Worm (Caenorhabditis elegans) whole organism, late embryonic: Measurements from ENCODE around the gene nhr-256.

Experiments used
- C38D4.7 ChIP-seq: fragments of 200-800 bp; sonication (Bioruptor generic); optimal IDR thresholded peaks from 2 replicates; lab custom pipeline; 2018; ENCODE audit warnings: mild to moderate bottlenecking, missing genetic modification characterization, moderate library complexity, missing compliant biosample characterization
- ceh-18 ChIP-seq: sonication (generic microtip); optimal IDR thresholded peaks from 2 replicates; lab custom pipeline; 2016; ENCODE audit warnings: missing genetic modification characterization, missing compliant biosample characterization
- ceh-19 ChIP-seq: fragments of 200-800 bp; sonication (Bioruptor generic); optimal IDR thresholded peaks from 2 replicates; lab custom pipeline; 2018; ENCODE audit warnings: mild to moderate bottlenecking, missing genetic modification characterization, missing compliant biosample characterization
- ceh-45 ChIP-seq: fragments of 200-800 bp; sonication (Bioruptor generic); IDR thresholded peaks from 2 replicates; pipeline ENCODE4 v1.3.6; 2022; ENCODE audit warnings: missing genetic modification reagents, missing genetic modification characterization, missing compliant biosample characterization
- hlh-15 ChIP-seq: sonication (generic microtip); optimal IDR thresholded peaks from 2 replicates; lab custom pipeline; 2016; ENCODE audit warnings: missing genetic modification characterization, missing compliant biosample characterization
- hlh-6 ChIP-seq: sonication (generic microtip); optimal IDR thresholded peaks from 2 replicates; lab custom pipeline; 2016; ENCODE audit warnings: missing genotype, missing genetic modification characterization, missing compliant biosample characterization
- hlh-8 ChIP-seq: sonication (generic microtip); optimal IDR thresholded peaks from 2 replicates; lab custom pipeline; 2016; ENCODE audit warnings: missing genotype, missing genetic modification characterization, missing compliant biosample characterization
- lim-6 ChIP-seq: sonication (generic microtip); optimal IDR thresholded peaks from 2 replicates; lab custom pipeline; 2016; ENCODE audit warnings: missing genetic modification characterization, missing compliant biosample characterization
- lin-11 ChIP-seq: fragments of 200-800 bp; sonication (Bioruptor generic); optimal IDR thresholded peaks from 2 replicates; lab custom pipeline; 2018; ENCODE audit warnings: mild to moderate bottlenecking, missing genetic modification characterization, missing compliant biosample characterization
- madf-2 ChIP-seq: sonication (generic microtip); optimal IDR thresholded peaks from 2 replicates; lab custom pipeline; 2017; ENCODE audit warnings: missing genetic modification characterization, missing compliant biosample characterization
- nhr-11 ChIP-seq: fragments of 150-350 bp; optimal IDR thresholded peaks from 2 replicates; lab custom pipeline; 2014; ENCODE audit warnings: missing biosample characterization, missing genetic modification characterization
- ref-2 ChIP-seq: sonication (generic microtip); optimal IDR thresholded peaks from 2 replicates; lab custom pipeline; 2016; ENCODE audit warnings: missing genetic modification characterization, missing compliant biosample characterization
- sox-2 ChIP-seq: fragments of 200-800 bp; sonication (Bioruptor generic); IDR thresholded peaks from 2 replicates; pipeline ENCODE4 v1.3.6; 2022; ENCODE audit warnings: missing genetic modification reagents, missing genetic modification characterization, missing compliant biosample characterization
- tbx-2 ChIP-seq: sonication (generic microtip); optimal IDR thresholded peaks from 2 replicates; lab custom pipeline; 2016; ENCODE audit warnings: missing genetic modification characterization, missing compliant biosample characterization
- unc-3 ChIP-seq, 2 experiments: fragments of 200-800 bp in 1 of 2; sonication (Bioruptor generic) in 1 of 2; sonication (generic microtip) in 1 of 2; conservative IDR thresholded peaks in 1 of 2; optimal IDR thresholded peaks in 1 of 2; 2 replicates each; pipeline versions ENCODE4 v1.3.6 to Lab custom; 2016 to 2022; ENCODE audit warnings: missing compliant biosample characterization in 2 of 2, missing genetic modification characterization in 2 of 2, missing genetic modification reagents in 1 of 2
- unc-55 ChIP-seq: sonication (generic microtip); optimal IDR thresholded peaks from 2 replicates; lab custom pipeline; 2017; ENCODE audit warnings: missing biosample characterization, missing genetic modification reagents, missing genetic modification characterization

The nhr-256 gene

DNA sequence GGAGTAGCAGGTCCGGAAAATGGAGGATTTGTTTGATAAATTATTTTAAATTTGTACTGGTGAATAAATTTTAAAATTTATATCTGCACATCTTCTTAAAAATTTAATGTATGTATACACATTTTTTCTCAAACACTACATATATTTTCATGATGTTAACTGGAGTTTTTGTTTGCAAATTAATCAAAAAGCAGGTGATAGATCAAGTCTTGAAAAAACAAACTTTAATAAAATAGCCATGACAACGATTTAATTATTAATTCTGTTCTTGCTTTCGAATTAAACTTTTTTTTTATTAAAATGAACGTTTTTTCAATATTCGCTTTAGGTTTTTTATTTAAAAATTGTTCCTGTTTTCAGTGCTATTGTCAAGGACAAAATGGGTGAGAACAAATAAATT lies 50.6 kb downstream of the nhr-256 start, which contains the start of gene F36H9.1:
Gene F36H9.1, plus strand, starts transcription at position 301 of the 400 bp plus-strand sequence.
- TF ChIP-seq ref-2 (no peak), ceh-18 (no peak), unc-3 (GFP tag; conservative IDR thresholded peaks at IDR 0.05; lab: Robert Waterston, UW) (no peak), unc-3 (tag; optimal IDR thresholded peaks at IDR 0.05; lab: Kevin White, UChicago) (no peak), madf-2 (tag; lab: Kevin White, UChicago) (no peak), tbx-2 (tag; lab: Kevin White, UChicago) (no peak), ceh-19 (GFP tag; lab: Kevin White, UChicago) (no peak), nhr-11 (tag; lab: Kevin White, UChicago) (no peak), sox-2 (GFP tag; lab: Robert Waterston, UW) (no peak), hlh-6 (tag; lab: Kevin White, UChicago) (no peak), unc-55 (GFP tag; lab: Kevin White, UChicago) (no peak), hlh-15 (no peak), lin-11 (tag; lab: Kevin White, UChicago) (no peak), lim-6 (no peak), C38D4.7 (GFP tag; lab: Kevin White, UChicago) (no peak), hlh-8 (tag; lab: Kevin White, UChicago) (no peak), ceh-45 (GFP tag; lab: Robert Waterston, UW) (no peak)
